Fruit fly (Drosophila melanogaster) whole organism, pupa: ENCODE data around the gene tap.

Experiments used
- CG32121 ChIP-seq: fragments of 200-800 bp; sonication (Bioruptor generic); IDR thresholded peaks from 2 replicates; pipeline ENCODE4 v1.3.6; 2022; ENCODE audit warnings: missing biosample characterization, missing genetic modification characterization
- CG8159 ChIP-seq: fragments of 200-800 bp; sonication (Bioruptor generic); optimal IDR thresholded peaks from 3 replicates; lab custom pipeline; 2018; ENCODE audit warnings: missing biosample characterization, mild to moderate bottlenecking, missing genetic modification characterization, moderate library complexity
- Ets98B ChIP-seq: fragments of 200-800 bp; sonication (Bioruptor generic); IDR thresholded peaks from 2 replicates; pipeline ENCODE4 v1.3.6; 2022; ENCODE audit warnings: missing biosample characterization, missing genetic modification characterization
- Pif1A ChIP-seq: fragments of 200-800 bp; sonication (Bioruptor generic); optimal IDR thresholded peaks from 3 replicates; lab custom pipeline; 2016; ENCODE audit warnings: missing biosample characterization, missing genetic modification characterization

dm6 chr3L:17329069-17329468, 30.4 kb upstream of the tap start, which contains the start of gene Or74a:
- TF ChIP-seq Ets98B (GFP tag; lab: Robert Waterston, UW), result no peak
- TF ChIP-seq CG32121, result no peak
- TF ChIP-seq Pif1A (GFP tag; lab: Kevin White, UChicago), result no peak
- TF ChIP-seq CG8159, result no peak
